Fruit fly (Drosophila melanogaster) whole organism, embryonic: ENCODE measurements around the gene CG33489.

Experiments
- Abd-B ChIP-seq: fragments of 200-800 bp; sonication (Bioruptor generic); optimal IDR thresholded peaks from 2 replicates; lab custom pipeline; 2018; ENCODE audit warnings: missing biosample characterization, mild to moderate bottlenecking, missing genetic modification characterization, moderate library complexity
- Atf3 ChIP-seq: fragments of 200-800 bp; sonication (Bioruptor generic); optimal IDR thresholded peaks from 3 replicates; lab custom pipeline; 2016; ENCODE audit warnings: missing biosample characterization, missing genetic modification characterization
- Blimp-1 ChIP-seq: fragments of 200-800 bp; sonication (Bioruptor generic); optimal IDR thresholded peaks from 3 replicates; lab custom pipeline; 2018; ENCODE audit warnings: missing biosample characterization, missing genetic modification characterization, mild to moderate bottlenecking, moderate library complexity, missing genetic modification reagents
- CG10267 ChIP-seq: fragments of 200-800 bp; sonication (Bioruptor generic); optimal IDR thresholded peaks from 2 replicates; lab custom pipeline; 2018; ENCODE audit warnings: missing biosample characterization, mild to moderate bottlenecking, missing genetic modification characterization, moderate library complexity
- CG11695 ChIP-seq: fragments of 200-800 bp; sonication (Bioruptor generic); IDR thresholded peaks from 3 replicates; pipeline ENCODE4 v1.3.6; 2022; ENCODE audit warnings: missing biosample characterization, missing genetic modification characterization
- CG13296 ChIP-seq: fragments of 200-800 bp; sonication (Bioruptor generic); optimal IDR thresholded peaks from 3 replicates; lab custom pipeline; 2018; ENCODE audit warnings: missing biosample characterization, mild to moderate bottlenecking, missing genetic modification characterization
- CG13424 ChIP-seq: fragments of 200-800 bp; sonication (Bioruptor generic); optimal IDR thresholded peaks from 2 replicates; lab custom pipeline; 2019; ENCODE audit warnings: missing biosample characterization, mild to moderate bottlenecking, missing genetic modification characterization, moderate library complexity
- CG15514 ChIP-seq: fragments of 200-800 bp; sonication (Bioruptor generic); optimal IDR thresholded peaks from 3 replicates; lab custom pipeline; 2017; ENCODE audit warnings: missing biosample characterization, missing genetic modification characterization, mild to moderate bottlenecking, moderate library complexity, missing genetic modification reagents
- CG16863 ChIP-seq: fragments of 200-800 bp; sonication (Bioruptor generic); optimal IDR thresholded peaks from 3 replicates; lab custom pipeline; 2016; ENCODE audit warnings: missing biosample characterization, missing genetic modification characterization
- CG18599 ChIP-seq: fragments of 200-800 bp; sonication (Bioruptor generic); optimal IDR thresholded peaks from 3 replicates; lab custom pipeline; 2017; ENCODE audit warnings: missing biosample characterization, missing genetic modification characterization, mild to moderate bottlenecking, moderate library complexity, missing genetic modification reagents
- CG2116 ChIP-seq: fragments of 200-800 bp; sonication (Bioruptor generic); optimal IDR thresholded peaks from 3 replicates; lab custom pipeline; 2018; ENCODE audit warnings: missing biosample characterization, mild to moderate bottlenecking, missing genetic modification characterization
- CG2712 ChIP-seq: fragments of 200-800 bp; optimal IDR thresholded peaks from 3 replicates; lab custom pipeline; 2019; ENCODE audit warnings: missing biosample characterization, mild to moderate bottlenecking, missing genetic modification characterization, moderate library complexity
- CG31441 ChIP-seq: fragments of 200-800 bp; sonication (Bioruptor generic); IDR thresholded peaks from 2 replicates; pipeline ENCODE4 v1.3.6; 2022; ENCODE audit warnings: missing biosample characterization, missing genetic modification characterization
- CG8944 ChIP-seq: fragments of 200-800 bp; sonication (Bioruptor generic); optimal IDR thresholded peaks from 3 replicates; lab custom pipeline; 2016; ENCODE audit warnings: missing biosample characterization, missing genetic modification characterization
- Dip3 ChIP-seq: fragments of 200-800 bp; sonication (Bioruptor generic); optimal IDR thresholded peaks from 3 replicates; lab custom pipeline; 2016; ENCODE audit warnings: missing biosample characterization, missing genetic modification characterization
- Eip74EF ChIP-seq, 2 experiments: fragments of 200-800 bp in 1 of 2; fragments of >200 bp in 1 of 2; sonication (Bioruptor generic) in 1 of 2; optimal IDR thresholded peaks; 2 replicates each; lab custom pipeline; 2017 to 2019; ENCODE audit warnings: missing biosample characterization in 2 of 2, missing genetic modification characterization in 2 of 2, mild to moderate bottlenecking in 1 of 2, moderate library complexity in 1 of 2
- Ets65A ChIP-seq: fragments of 200-800 bp; sonication (Bioruptor generic); peaks from one replicate; lab custom pipeline; 2016; ENCODE audit warnings: missing biosample characterization, missing genetic modification characterization
- Ets97D ChIP-seq: fragments of 200-800 bp; sonication (Bioruptor generic); optimal IDR thresholded peaks from 3 replicates; lab custom pipeline; 2016; ENCODE audit warnings: missing biosample characterization, missing genetic modification characterization
- Fer1 ChIP-seq: fragments of 200-800 bp; sonication (Bioruptor generic); optimal IDR thresholded peaks from 2 replicates; lab custom pipeline; 2017; ENCODE audit warnings: missing biosample characterization, mild to moderate bottlenecking, missing genetic modification characterization
- Hand ChIP-seq: fragments of 200-800 bp; sonication (Bioruptor generic); optimal IDR thresholded peaks from 2 replicates; lab custom pipeline; 2017; ENCODE audit warnings: mild to moderate bottlenecking, missing biosample characterization, missing genetic modification reagents, missing genetic modification characterization
- Hmr ChIP-seq: fragments of 200-800 bp; sonication (Bioruptor generic); optimal IDR thresholded peaks from 3 replicates; lab custom pipeline; 2017; ENCODE audit warnings: mild to moderate bottlenecking, missing biosample characterization, missing genetic modification reagents, missing genetic modification characterization
- Lhr ChIP-seq: fragments of 200-800 bp; sonication (Bioruptor generic); optimal IDR thresholded peaks from 3 replicates; lab custom pipeline; 2017; ENCODE audit warnings: mild to moderate bottlenecking, missing biosample characterization, missing genetic modification reagents, missing genetic modification characterization
- Pdp1 ChIP-seq, 2 experiments: fragments of 200-800 bp; sonication (Bioruptor generic); optimal IDR thresholded peaks; 3 replicates each; lab custom pipeline; 2016; ENCODE audit warnings: missing biosample characterization in 2 of 2, missing genetic modification characterization in 2 of 2, mild to moderate bottlenecking in 1 of 2, moderate library complexity in 1 of 2
- Rfx ChIP-seq: fragments of 200-800 bp; sonication (Bioruptor generic); IDR thresholded peaks from 2 replicates; pipeline ENCODE4 v1.3.6; 2022; ENCODE audit warnings: missing biosample characterization, missing genetic modification characterization
- Xbp1 ChIP-seq: fragments of 200-800 bp; sonication (Bioruptor generic); optimal IDR thresholded peaks from 3 replicates; lab custom pipeline; 2016; ENCODE audit warnings: missing biosample characterization, mild to moderate bottlenecking, missing genetic modification characterization
- Xrp1 ChIP-seq: fragments of 200-800 bp; sonication (Bioruptor generic); IDR thresholded peaks from 2 replicates; pipeline ENCODE4 v1.3.6; 2022; ENCODE audit warnings: missing biosample characterization, missing genetic modification characterization
- abd-A ChIP-seq: fragments of 200-800 bp; sonication (Bioruptor generic); optimal IDR thresholded peaks from 3 replicates; lab custom pipeline; 2019; ENCODE audit warnings: missing biosample characterization, mild to moderate bottlenecking, missing genetic modification characterization, moderate library complexity
- caup ChIP-seq: fragments of 200-800 bp; sonication (Bioruptor generic); optimal IDR thresholded peaks from 3 replicates; lab custom pipeline; 2017; ENCODE audit warnings: missing biosample characterization, mild to moderate bottlenecking, missing genetic modification characterization, moderate library complexity; ENCODE audit not compliant: severe bottlenecking
- danr ChIP-seq: fragments of 200-800 bp; sonication (Bioruptor generic); IDR thresholded peaks from 2 replicates; pipeline ENCODE4 v1.3.6; 2022; ENCODE audit warnings: missing biosample characterization, missing genetic modification characterization
- dpn ChIP-seq, 2 experiments: fragments of 200-800 bp; sonication (Bioruptor generic); optimal IDR thresholded peaks; 3 replicates each; lab custom pipeline; 2016; ENCODE audit warnings: missing biosample characterization in 2 of 2, missing genetic modification characterization in 2 of 2
- ems ChIP-seq: fragments of 200-800 bp; sonication (Bioruptor generic); optimal IDR thresholded peaks from 3 replicates; lab custom pipeline; 2016; ENCODE audit warnings: missing biosample characterization, missing genetic modification characterization
- eyg ChIP-seq: fragments of 200-800 bp; sonication (Bioruptor generic); optimal IDR thresholded peaks from 3 replicates; lab custom pipeline; 2016; ENCODE audit warnings: missing biosample characterization, missing genetic modification characterization
- fd102C ChIP-seq: fragments of 200-800 bp; sonication (Bioruptor generic); optimal IDR thresholded peaks from 2 replicates; lab custom pipeline; 2018; ENCODE audit warnings: missing biosample characterization, mild to moderate bottlenecking, missing genetic modification characterization, moderate library complexity
- gfzf ChIP-seq: fragments of 200-800 bp; sonication (Bioruptor generic); optimal IDR thresholded peaks from 2 replicates; lab custom pipeline; 2016; ENCODE audit warnings: missing biosample characterization, mild to moderate bottlenecking, missing genetic modification characterization, moderate library complexity
- lab ChIP-seq: fragments of 200-800 bp; sonication (Bioruptor generic); optimal IDR thresholded peaks from 3 replicates; lab custom pipeline; 2017; ENCODE audit warnings: missing biosample characterization, missing genetic modification characterization, mild to moderate bottlenecking, moderate library complexity, missing genetic modification reagents
- nmo ChIP-seq: fragments of 200-800 bp; sonication (Bioruptor generic); optimal IDR thresholded peaks from 2 replicates; lab custom pipeline; 2018; ENCODE audit warnings: missing biosample characterization, mild to moderate bottlenecking, missing genetic modification characterization, moderate library complexity
- pnt ChIP-seq: fragments of 200-800 bp; sonication (Bioruptor generic); optimal IDR thresholded peaks from 3 replicates; lab custom pipeline; 2016; ENCODE audit warnings: missing biosample characterization, missing genetic modification characterization
- pros ChIP-seq: fragments of 200-800 bp; sonication (Bioruptor generic); optimal IDR thresholded peaks from 3 replicates; lab custom pipeline; 2019; ENCODE audit warnings: missing biosample characterization, mild to moderate bottlenecking, missing genetic modification characterization, moderate library complexity
- row ChIP-seq: fragments of 200-800 bp; sonication (Bioruptor generic); IDR thresholded peaks from 3 replicates; pipeline ENCODE4 v1.3.6; 2022; ENCODE audit warnings: missing biosample characterization, missing genetic modification characterization
- sens ChIP-seq: fragments of 200-800 bp; sonication (Bioruptor generic); peaks from one replicate; lab custom pipeline; 2016; ENCODE audit warnings: missing biosample characterization, missing genetic modification characterization
- sob ChIP-seq: fragments of 200-800 bp; sonication (Bioruptor generic); IDR thresholded peaks from 2 replicates; pipeline ENCODE4 v1.3.6; 2022; ENCODE audit warnings: missing biosample characterization, missing genetic modification characterization
- tin ChIP-seq: fragments of 200-800 bp; sonication (Bioruptor generic); optimal IDR thresholded peaks from 3 replicates; lab custom pipeline; 2016; ENCODE audit warnings: missing biosample characterization, missing genetic modification characterization
- trem ChIP-seq: fragments of 200-800 bp; optimal IDR thresholded peaks from 3 replicates; lab custom pipeline; 2019; ENCODE audit warnings: missing biosample characterization, mild to moderate bottlenecking, missing genetic modification characterization, moderate library complexity
- unc-4 ChIP-seq: fragments of 200-800 bp; sonication (Bioruptor generic); IDR thresholded peaks from 2 replicates; pipeline ENCODE4 v1.3.6; 2022; ENCODE audit warnings: missing biosample characterization, missing genetic modification characterization; ENCODE audit not compliant: partially characterized antibody

Gene CG33489

DNA sequence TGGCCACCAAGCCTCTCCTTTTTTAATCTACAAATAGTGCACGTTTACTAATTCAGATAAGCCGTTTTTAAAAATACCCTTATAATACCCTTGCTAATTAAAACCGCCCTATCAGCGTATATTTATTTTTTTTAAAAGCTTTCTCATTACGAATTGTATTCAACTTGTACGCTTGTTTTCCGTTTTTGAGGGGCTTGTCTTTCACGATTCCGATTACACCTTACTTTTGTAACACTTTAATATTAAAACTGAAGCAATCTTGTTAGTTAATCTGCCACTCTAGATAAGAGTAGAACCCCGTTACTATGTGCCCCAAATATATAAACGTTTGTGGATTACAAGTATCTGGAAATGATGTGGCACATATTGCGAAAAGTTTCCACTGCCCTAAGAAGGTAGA, 45.9 kb upstream of the CG33489 start (continued):
- TF ChIP-seq Rfx (no peak), Pdp1 (GFP tag; optimal IDR thresholded peaks at IDR 0.05; lab: Kevin White, UChicago) (peak in 1 of 2 experiments; percentile 13), Blimp-1 (GFP tag; lab: Kevin White, UChicago) (no peak)
- TF ChIP-seq, all 482 proteins: peak for 8

DNA sequence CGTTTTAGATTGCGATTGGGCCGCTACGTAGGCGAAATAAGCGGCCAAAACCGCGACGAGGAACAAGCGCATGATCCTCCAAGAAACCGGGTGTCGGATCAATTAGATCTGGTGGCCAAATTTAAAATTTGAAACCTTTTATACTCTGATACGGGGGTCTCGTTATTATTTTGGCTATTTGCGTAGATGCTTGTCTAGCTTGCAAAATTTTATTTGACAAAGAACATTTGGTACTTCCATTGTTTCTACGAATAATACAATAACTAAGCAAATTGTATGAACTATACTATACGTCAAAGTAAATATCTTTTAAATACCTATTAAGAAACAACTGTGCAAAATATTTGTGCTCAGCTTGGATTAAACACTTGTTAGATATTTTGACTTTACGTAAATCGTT, 43.2 kb upstream of the CG33489 start, which contains the start of gene Muc68Ca:
TSS of gene Muc68Ca (minus strand) at position 101 of the 400 bp plus-strand sequence.
- TF ChIP-seq Xrp1: no peak
- no peak for TF ChIP-seq pros (GFP tag; lab: Kevin White, UChicago)
- no peak for TF ChIP-seq Eip74EF (GFP tag; optimal IDR thresholded peaks at IDR 0.05; lab: Kevin White, UChicago)
- TF ChIP-seq tin: no peak
- no peak for TF ChIP-seq pnt
- TF ChIP-seq Hand (GFP tag; lab: Kevin White, UChicago): no peak
- no peak for TF ChIP-seq CG31441 (GFP tag; lab: Robert Waterston, UW)
- no peak for TF ChIP-seq abd-A (tag; lab: Kevin White, UChicago)

DNA sequence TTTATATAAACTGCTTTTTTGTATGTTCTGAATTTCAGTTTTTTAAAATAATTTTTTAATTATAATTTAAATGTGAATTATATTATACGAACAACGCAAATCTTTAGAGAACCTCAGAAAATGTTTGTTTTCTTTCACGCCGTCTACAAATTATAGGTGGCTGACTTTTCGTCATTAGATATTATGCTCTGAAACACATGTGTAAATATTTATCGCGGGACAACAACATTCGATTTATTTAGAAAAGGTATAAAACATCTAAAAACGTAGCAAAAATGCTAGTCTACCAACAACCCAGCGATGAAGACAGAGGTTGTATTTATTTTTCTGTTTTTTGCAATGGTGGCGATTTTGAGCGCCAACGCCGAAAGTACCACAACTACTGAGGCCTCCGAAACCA, 33.0 kb upstream of the CG33489 start, which contains the start of gene CG42832:
TSS of gene CG42832 (plus strand) at position 301 of the 400 bp plus-strand sequence.
- TF ChIP-seq caup (GFP tag; lab: Kevin White, UChicago): peak; percentile 42
- TF ChIP-seq Atf3: no peak
- 0 out of 2 replicates have a peak, but pooled peaks have one; percentile 35 for TF ChIP-seq sob (GFP tag; lab: Robert Waterston, UW)
- TF ChIP-seq CG13296 (GFP tag; lab: Kevin White, UChicago): peak; percentile 6
- no peak for TF ChIP-seq CG2116
- TF ChIP-seq CG13424: no peak
- TF ChIP-seq Fer1 (GFP tag; lab: Kevin White, UChicago): peak; percentile 21
- no peak for TF ChIP-seq eyg (GFP tag; lab: Kevin White, UChicago)
- peak; percentile 52 for TF ChIP-seq lab (GFP tag; lab: Kevin White, UChicago)
- 0 out of 3 replicates have a peak, but pooled peaks have one; percentile 25 for TF ChIP-seq CG11695
- no peak for TF ChIP-seq CG8944 (GFP tag; lab: Kevin White, UChicago)
- peak; percentile 43 for TF ChIP-seq CG18599 (GFP tag; lab: Kevin White, UChicago)

DNA sequence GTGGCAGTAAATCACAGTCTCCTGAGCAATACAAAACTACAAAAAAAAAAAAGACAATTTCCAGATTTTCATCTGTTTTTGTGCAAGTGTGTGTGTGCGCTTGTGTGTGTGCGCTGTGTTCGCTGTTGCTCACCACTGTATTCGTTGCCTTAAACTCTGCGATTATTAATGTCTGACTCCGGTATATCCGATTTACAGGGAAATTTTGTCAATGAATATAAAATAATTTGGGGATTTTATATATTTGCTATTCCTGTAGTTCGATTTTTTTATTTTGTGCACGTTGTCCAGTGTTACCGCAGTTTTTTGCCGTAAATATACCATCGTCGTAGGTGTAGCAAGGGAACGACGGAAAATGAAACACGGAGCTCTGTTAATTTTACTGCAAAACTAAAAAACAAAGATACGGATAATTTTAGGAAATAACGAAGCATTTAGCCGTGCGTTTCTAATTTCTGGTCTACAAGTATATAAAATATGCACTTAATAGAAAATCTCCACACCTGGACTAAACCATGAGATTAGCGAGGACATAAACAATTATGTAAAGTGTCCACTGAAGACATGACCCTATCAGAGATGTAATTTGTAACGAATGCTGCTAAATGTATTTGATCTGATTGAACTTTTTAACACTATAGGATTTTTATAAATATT, 32.4 kb upstream of the CG33489 start, which contains the start of gene Duba:
TSS of gene Duba (minus strand) at position 313 of the 657 bp plus-strand sequence.
- peak; percentile 42 for TF ChIP-seq trem (tag; lab: Kevin White, UChicago)
- no peak for TF ChIP-seq ems
- TF ChIP-seq unc-4 (GFP tag; lab: Robert Waterston, UW): no peak
- peak; percentile 13 for TF ChIP-seq CG15514 (GFP tag; lab: Kevin White, UChicago)
- peak; percentile 62; the same call in 2 of the 3 replicates for TF ChIP-seq row
- peak; percentile 67 for TF ChIP-seq nmo (GFP tag; lab: Kevin White, UChicago)
- no peak for TF ChIP-seq Dip3 (GFP tag; lab: Kevin White, UChicago)
- no peak for TF ChIP-seq fd102C
- no peak for TF ChIP-seq danr (GFP tag; lab: Robert Waterston, UW)
- peak; percentile 43 for TF ChIP-seq CG2712
- TF ChIP-seq Hmr (GFP tag; lab: Kevin White, UChicago): peak; percentile 2
- TF ChIP-seq Lhr: peak; percentile 56
- peak; percentile 40 for TF ChIP-seq Ets65A (GFP tag; lab: Kevin White, UChicago)
- TF ChIP-seq Abd-B (GFP tag; lab: Kevin White, UChicago): peak; percentile 47
- no peak for TF ChIP-seq CG13424
- TF ChIP-seq Xbp1 (GFP tag; lab: Kevin White, UChicago): peak; percentile 24
- TF ChIP-seq CG10267 (tag; lab: Kevin White, UChicago): peak; percentile 77
- TF ChIP-seq dpn (GFP tag; optimal IDR thresholded peaks at IDR 0.05; lab: Kevin White, UChicago): no peak
- TF ChIP-seq CG16863 (GFP tag; lab: Kevin White, UChicago): no peak
- TF ChIP-seq Ets97D (GFP tag; lab: Kevin White, UChicago): peak; percentile 36
- TF ChIP-seq gfzf (GFP tag; lab: Kevin White, UChicago): peak; percentile 86
- peak; percentile 87 for TF ChIP-seq sens (GFP tag; lab: Kevin White, UChicago)
